Fruit fly (Drosophila melanogaster) S2 (cell line): Measurements from ENCODE around the gene Sugb.

Experiments
- CG8478 ChIP-seq: fragments of >200 bp; optimal IDR thresholded peaks from 2 replicates; lab custom pipeline; 2018
- CTCF ChIP-seq, 2 experiments: fragments of >200 bp; optimal IDR thresholded peaks; 2 replicates each; lab custom pipeline; 2018

DNA sequence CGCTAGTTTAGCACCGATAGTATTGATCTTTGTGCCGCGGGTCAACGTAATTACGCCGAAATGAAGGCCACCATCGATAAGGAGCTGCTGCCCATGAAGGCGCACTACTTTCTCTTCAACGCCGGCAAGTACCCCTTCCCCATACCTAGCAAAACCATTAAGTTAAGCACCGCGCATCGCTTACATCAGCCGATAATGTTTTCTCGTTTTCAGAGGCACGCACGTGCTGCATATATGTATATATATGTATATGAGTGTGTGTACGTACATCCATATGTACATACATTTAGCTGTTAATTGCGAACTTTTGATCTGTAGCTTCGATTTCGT lies 707 bp downstream of the Sugb start:
- TF ChIP-seq CTCF (optimal IDR thresholded peaks at IDR 0.05; lab: Kevin White, UChicago), result no peak
- no peak for TF ChIP-seq CG8478 (lab: Kevin White, UChicago)
